Fruit fly (Drosophila melanogaster) whole organism, embryonic: ENCODE data around the gene TBC1D16.
A peak's percentile ranks its signal among the peaks of the same experiment; 100 is the strongest.

ENCODE experiments used
- ATbp ChIP-seq: fragments of 200-800 bp; sonication (Bioruptor generic); optimal IDR thresholded peaks from 2 replicates; lab custom pipeline; 2017; ENCODE audit warnings: missing biosample characterization, mild to moderate bottlenecking, missing genetic modification characterization, missing genetic modification reagents
- Atf-2 ChIP-seq: fragments of 200-800 bp; sonication (Bioruptor generic); optimal IDR thresholded peaks from 2 replicates; lab custom pipeline; 2016; ENCODE audit warnings: missing biosample characterization, missing genetic modification characterization
- Atf6 ChIP-seq: fragments of 200-800 bp; sonication (Bioruptor generic); IDR thresholded peaks from 2 replicates; pipeline ENCODE4 v1.3.6; 2022; ENCODE audit warnings: missing biosample characterization, missing genetic modification characterization
- BEAF-32 ChIP-seq: fragments of 200-800 bp; sonication (Bioruptor generic); optimal IDR thresholded peaks from 3 replicates; lab custom pipeline; 2017; ENCODE audit warnings: missing biosample characterization, missing genetic modification characterization, mild to moderate bottlenecking, moderate library complexity, missing genetic modification reagents
- CG10209 ChIP-seq: fragments of 200-800 bp; sonication (Bioruptor generic); optimal IDR thresholded peaks from 3 replicates; lab custom pipeline; 2017; ENCODE audit warnings: missing biosample characterization, mild to moderate bottlenecking, missing genetic modification characterization, missing genetic modification reagents
- CG10462 ChIP-seq: fragments of 200-800 bp; sonication (Bioruptor generic); optimal IDR thresholded peaks from 2 replicates; lab custom pipeline; 2016; ENCODE audit warnings: missing biosample characterization, missing genetic modification characterization
- CG1233 ChIP-seq: fragments of 200-800 bp; sonication (Bioruptor generic); optimal IDR thresholded peaks from 4 replicates; lab custom pipeline; 2018; ENCODE audit warnings: missing biosample characterization, mild to moderate bottlenecking, missing genetic modification characterization
- CG13894 ChIP-seq: fragments of 200-800 bp; sonication (Bioruptor generic); optimal IDR thresholded peaks from 3 replicates; lab custom pipeline; 2018; ENCODE audit warnings: missing biosample characterization, mild to moderate bottlenecking, missing genetic modification characterization, moderate library complexity
- CG14050 ChIP-seq: fragments of 200-800 bp; sonication (Bioruptor generic); IDR thresholded peaks from 3 replicates; pipeline ENCODE4 v1.3.6; 2022; ENCODE audit warnings: missing biosample characterization, missing genetic modification characterization
- CG15073 ChIP-seq: fragments of 200-800 bp; sonication (Bioruptor generic); optimal IDR thresholded peaks from 2 replicates; lab custom pipeline; 2016; ENCODE audit warnings: missing biosample characterization, missing genetic modification characterization
- CG15696 ChIP-seq: fragments of 200-800 bp; sonication (Bioruptor generic); optimal IDR thresholded peaks from 2 replicates; lab custom pipeline; 2019; ENCODE audit warnings: missing biosample characterization, mild to moderate bottlenecking, missing genetic modification characterization, moderate library complexity
- CG1602 ChIP-seq: fragments of 200-800 bp; sonication (Bioruptor generic); optimal IDR thresholded peaks from 3 replicates; lab custom pipeline; 2016; ENCODE audit warnings: missing biosample characterization, missing genetic modification characterization
- CG18262 ChIP-seq: fragments of 200-800 bp; optimal IDR thresholded peaks from 3 replicates; lab custom pipeline; 2019; ENCODE audit warnings: missing biosample characterization, mild to moderate bottlenecking, missing genetic modification characterization, moderate library complexity
- CG2116 ChIP-seq: fragments of 200-800 bp; sonication (Bioruptor generic); optimal IDR thresholded peaks from 3 replicates; lab custom pipeline; 2018; ENCODE audit warnings: missing biosample characterization, mild to moderate bottlenecking, missing genetic modification characterization
- CG31388 ChIP-seq: fragments of 200-800 bp; sonication (Bioruptor generic); optimal IDR thresholded peaks from 2 replicates; lab custom pipeline; 2016; ENCODE audit warnings: missing biosample characterization, missing genetic modification characterization
- CG33557 ChIP-seq: fragments of 200-800 bp; sonication (Bioruptor generic); optimal IDR thresholded peaks from 2 replicates; lab custom pipeline; 2019; ENCODE audit warnings: missing biosample characterization, mild to moderate bottlenecking, missing genetic modification characterization, moderate library complexity
- CG3838 ChIP-seq: fragments of 200-800 bp; sonication (Bioruptor generic); optimal IDR thresholded peaks from 3 replicates; lab custom pipeline; 2016; ENCODE audit warnings: missing biosample characterization, missing genetic modification characterization
- CG6791 ChIP-seq: fragments of 200-800 bp; sonication (Bioruptor generic); IDR thresholded peaks from 3 replicates; pipeline ENCODE4 v1.3.6; 2022; ENCODE audit warnings: missing biosample characterization, missing genetic modification characterization; ENCODE audit not compliant: partially characterized antibody
- CG7372 ChIP-seq: fragments of 200-800 bp; sonication (Bioruptor generic); IDR thresholded peaks from 2 replicates; pipeline ENCODE4 v1.3.6; 2022; ENCODE audit warnings: missing biosample characterization, missing genetic modification characterization
- CG8924 ChIP-seq: fragments of 200-800 bp; optimal IDR thresholded peaks from 3 replicates; lab custom pipeline; 2019; ENCODE audit warnings: missing biosample characterization, mild to moderate bottlenecking, missing genetic modification characterization, moderate library complexity
- CG8944 ChIP-seq: fragments of 200-800 bp; sonication (Bioruptor generic); optimal IDR thresholded peaks from 3 replicates; lab custom pipeline; 2016; ENCODE audit warnings: missing biosample characterization, missing genetic modification characterization
- CG9817 ChIP-seq: fragments of 200-800 bp; sonication (Bioruptor generic); optimal IDR thresholded peaks from 2 replicates; lab custom pipeline; 2018; ENCODE audit warnings: missing biosample characterization, mild to moderate bottlenecking, missing genetic modification characterization, moderate library complexity
- CG9932 ChIP-seq: fragments of 200-800 bp; sonication (Bioruptor generic); IDR thresholded peaks from 2 replicates; pipeline ENCODE4 v1.3.6; 2022; ENCODE audit warnings: missing biosample characterization, missing genetic modification characterization
- CHES-1-like ChIP-seq: fragments of 200-800 bp; sonication (Bioruptor generic); optimal IDR thresholded peaks from 2 replicates; lab custom pipeline; 2016; ENCODE audit warnings: missing biosample characterization, missing genetic modification characterization
- Camta ChIP-seq: fragments of 200-800 bp; sonication (Bioruptor generic); optimal IDR thresholded peaks from 2 replicates; lab custom pipeline; 2016; ENCODE audit warnings: missing biosample characterization, missing genetic modification characterization
- Dad ChIP-seq: fragments of 200-800 bp; sonication (Bioruptor generic); optimal IDR thresholded peaks from 3 replicates; lab custom pipeline; 2016; ENCODE audit warnings: missing biosample characterization, missing genetic modification characterization
- Dfd ChIP-seq, 2 experiments: fragments of >200 bp; optimal IDR thresholded peaks; 2 replicates each; lab custom pipeline; 2017; ENCODE audit warnings: missing biosample characterization in 2 of 2, missing genetic modification characterization in 2 of 2
- ERR ChIP-seq: fragments of 200-800 bp; sonication (Bioruptor generic); optimal IDR thresholded peaks from 2 replicates; lab custom pipeline; 2016; ENCODE audit warnings: missing biosample characterization, missing genetic modification characterization
- HLHmδ ChIP-seq: fragments of 200-800 bp; sonication (Bioruptor generic); optimal IDR thresholded peaks from 2 replicates; lab custom pipeline; 2018; ENCODE audit warnings: missing biosample characterization, mild to moderate bottlenecking, missing genetic modification characterization, moderate library complexity
- MTF-1 ChIP-seq: fragments of 200-800 bp; sonication (Bioruptor generic); optimal IDR thresholded peaks from 2 replicates; lab custom pipeline; 2018; ENCODE audit warnings: missing biosample characterization, mild to moderate bottlenecking, missing genetic modification characterization, borderline replicate concordance
- Oli ChIP-seq: fragments of 200-800 bp; sonication (Bioruptor generic); optimal IDR thresholded peaks from 2 replicates; lab custom pipeline; 2018; ENCODE audit warnings: missing biosample characterization, mild to moderate bottlenecking, missing genetic modification characterization, moderate library complexity
- Spps ChIP-seq: fragments of 200-800 bp; sonication (Bioruptor generic); optimal IDR thresholded peaks from 2 replicates; lab custom pipeline; 2018; ENCODE audit warnings: missing biosample characterization, mild to moderate bottlenecking, missing genetic modification characterization
- btn ChIP-seq: fragments of 200-800 bp; sonication (Bioruptor generic); optimal IDR thresholded peaks from 2 replicates; lab custom pipeline; 2016; ENCODE audit warnings: missing biosample characterization, missing genetic modification characterization
- caup ChIP-seq: fragments of 200-800 bp; sonication (Bioruptor generic); optimal IDR thresholded peaks from 3 replicates; lab custom pipeline; 2017; ENCODE audit warnings: missing biosample characterization, mild to moderate bottlenecking, missing genetic modification characterization, moderate library complexity; ENCODE audit not compliant: severe bottlenecking
- chinmo ChIP-seq: fragments of 200-800 bp; sonication (Bioruptor generic); IDR thresholded peaks from 4 replicates; pipeline ENCODE4 v1.3.6; 2022; ENCODE audit warnings: missing biosample characterization, missing genetic modification characterization; ENCODE audit not compliant: partially characterized antibody
- dimm ChIP-seq: fragments of 200-800 bp; sonication (Bioruptor generic); IDR thresholded peaks from 2 replicates; pipeline ENCODE4 v1.3.6; 2022; ENCODE audit warnings: missing biosample characterization, missing genetic modification characterization
- fd102C ChIP-seq: fragments of 200-800 bp; sonication (Bioruptor generic); optimal IDR thresholded peaks from 2 replicates; lab custom pipeline; 2018; ENCODE audit warnings: missing biosample characterization, mild to moderate bottlenecking, missing genetic modification characterization, moderate library complexity
- gro ChIP-seq: fragments of 200-800 bp; sonication (Bioruptor generic); optimal IDR thresholded peaks from 2 replicates; lab custom pipeline; 2016; ENCODE audit warnings: missing biosample characterization, missing genetic modification characterization
- jumu ChIP-seq: fragments of 200-800 bp; sonication (Bioruptor generic); optimal IDR thresholded peaks from 3 replicates; lab custom pipeline; 2016; ENCODE audit warnings: missing biosample characterization, missing genetic modification characterization
- lab ChIP-seq: fragments of 200-800 bp; sonication (Bioruptor generic); optimal IDR thresholded peaks from 3 replicates; lab custom pipeline; 2017; ENCODE audit warnings: missing biosample characterization, missing genetic modification characterization, mild to moderate bottlenecking, moderate library complexity, missing genetic modification reagents
- lov ChIP-seq, 2 experiments: fragments of 200-800 bp in 1 of 2; fragments of >200 bp in 1 of 2; sonication (Bioruptor generic) in 1 of 2; IDR thresholded peaks in 1 of 2; optimal IDR thresholded peaks in 1 of 2; 2 replicates in 1 of 2; 3 replicates in 1 of 2; pipeline versions ENCODE4 v1.3.6 to Lab custom; 2017 to 2022; ENCODE audit warnings: missing biosample characterization in 1 of 2, missing genetic modification characterization in 1 of 2
- repo ChIP-seq: fragments of 200-800 bp; sonication (Bioruptor generic); optimal IDR thresholded peaks from 2 replicates; lab custom pipeline; 2016; ENCODE audit warnings: missing biosample characterization, missing genetic modification characterization
- sens-2 ChIP-seq: fragments of 200-800 bp; sonication (Bioruptor generic); IDR thresholded peaks from 2 replicates; pipeline ENCODE4 v1.3.6; 2022; ENCODE audit warnings: missing biosample characterization, missing genetic modification characterization
- sisA ChIP-seq: fragments of 200-800 bp; sonication (Bioruptor generic); IDR thresholded peaks from 2 replicates; pipeline ENCODE4 v1.3.6; 2022; ENCODE audit warnings: missing biosample characterization, missing genetic modification characterization
- sr ChIP-seq: fragments of 200-800 bp; sonication (Bioruptor generic); IDR thresholded peaks from 3 replicates; pipeline ENCODE4 v1.3.6; 2022; ENCODE audit warnings: missing biosample characterization, missing genetic modification characterization
- stwl ChIP-seq: fragments of 200-800 bp; sonication (Bioruptor generic); optimal IDR thresholded peaks from 3 replicates; lab custom pipeline; 2018; ENCODE audit warnings: missing biosample characterization, mild to moderate bottlenecking, missing genetic modification characterization, moderate library complexity
- usp ChIP-seq: fragments of >200 bp; optimal IDR thresholded peaks from 2 replicates; lab custom pipeline; 2017; ENCODE audit warnings: missing biosample characterization, missing genetic modification characterization
- wor ChIP-seq: fragments of 200-800 bp; sonication (Bioruptor generic); IDR thresholded peaks from 2 replicates; pipeline ENCODE4 v1.3.6; 2022; ENCODE audit warnings: missing biosample characterization, missing genetic modification characterization
- zen2 ChIP-seq: fragments of 200-800 bp; sonication (Bioruptor generic); IDR thresholded peaks from 3 replicates; pipeline ENCODE4 v1.3.6; 2022; ENCODE audit warnings: missing biosample characterization, missing genetic modification characterization; ENCODE audit not compliant: partially characterized antibody

Gene TBC1D16

DNA sequence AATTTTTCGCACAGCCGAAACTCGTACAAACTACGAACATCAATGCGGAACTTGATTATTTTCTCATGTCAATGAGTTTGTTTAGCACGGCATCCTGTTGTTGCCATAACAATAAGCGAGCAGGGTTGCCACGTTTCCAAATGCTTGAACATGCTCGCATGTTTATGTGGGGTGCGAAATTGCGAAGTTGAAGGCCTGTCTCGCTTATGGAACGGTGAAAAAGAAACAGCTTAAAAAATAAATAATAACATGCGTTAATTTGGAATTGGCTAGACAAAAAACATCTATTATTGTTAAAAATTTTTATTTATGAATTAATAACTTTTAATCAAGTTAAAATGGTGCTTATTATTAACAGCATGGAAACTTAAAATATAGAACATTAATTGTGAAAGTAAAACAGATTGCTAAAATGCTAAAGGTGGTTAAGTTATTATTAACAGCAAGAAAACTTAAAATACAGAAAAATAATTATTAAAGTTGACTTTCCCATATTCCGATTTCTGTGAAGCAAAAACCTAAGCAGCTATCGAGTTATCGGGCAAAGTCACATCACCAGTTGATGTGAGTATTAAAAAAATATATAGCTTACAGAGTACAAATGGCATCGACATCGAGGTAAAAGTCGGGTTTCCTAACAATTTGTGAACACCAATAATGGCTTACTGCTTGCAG is 4.5 kb downstream of the TBC1D16 start, which contains the start of the genes Bug22 and TfIIB (continued):
- TF ChIP-seq lov (optimal IDR thresholded peaks at IDR 0.05; lab: Kevin White, UChicago) (no peak), lov (GFP tag; IDR thresholded peaks at IDR 0.05; lab: Robert Waterston, UW) (no peak), repo (GFP tag; lab: Kevin White, UChicago) (no peak), chinmo (no peak), CG3838 (GFP tag; lab: Kevin White, UChicago) (no peak), BEAF-32 (GFP tag; lab: Kevin White, UChicago) (peak; percentile 47), Spps (peak; percentile 28), btn (no peak), wor (GFP tag; lab: Robert Waterston, UW) (no peak), usp (no peak), Atf6 (GFP tag; lab: Robert Waterston, UW) (peak; percentile 61), Atf-2 (GFP tag; lab: Kevin White, UChicago) (peak; percentile 53), Camta (GFP tag; lab: Kevin White, UChicago) (peak; percentile 53), CG33557 (GFP tag; lab: Kevin White, UChicago) (peak; percentile 26), lab (GFP tag; lab: Kevin White, UChicago) (no peak), CG13894 (tag; lab: Kevin White, UChicago) (no peak), ATbp (GFP tag; lab: Kevin White, UChicago) (no peak), CG10209 (peak; percentile 52), sens-2 (GFP tag; lab: Robert Waterston, UW) (no peak), CG8924 (tag; lab: Kevin White, UChicago) (peak; percentile 83), CG1602 (GFP tag; lab: Kevin White, UChicago) (peak; percentile 71), sr (GFP tag; lab: Robert Waterston, UW) (no peak), Oli (no peak), CG18262 (tag; lab: Kevin White, UChicago) (peak; percentile 72), sisA (peak; percentile 51), Dad (GFP tag; lab: Kevin White, UChicago) (peak; percentile 39), CG9817 (tag; lab: Kevin White, UChicago) (no peak), MTF-1 (GFP tag; lab: Kevin White, UChicago) (peak; percentile 19), ERR (GFP tag; lab: Kevin White, UChicago) (peak; percentile 35), Dfd (GFP tag; optimal IDR thresholded peaks at IDR 0.05; lab: Kevin White, UChicago) (no peak), CG9932 (GFP tag; lab: Robert Waterston, UW) (peak; percentile 80), CG7372 (peak; percentile 17; the same call in 1 of the 2 replicates), caup (GFP tag; lab: Kevin White, UChicago) (no peak), CG2116 (peak; percentile 75), CG6791 (GFP tag; lab: Robert Waterston, UW) (peak; percentile 22; the same call in 1 of the 3 replicates), HLHmδ (GFP tag; lab: Kevin White, UChicago) (peak; percentile 30), stwl (tag; lab: Kevin White, UChicago) (peak; percentile 64), fd102C (GFP tag; lab: Kevin White, UChicago) (no peak), CG10462 (GFP tag; lab: Kevin White, UChicago) (peak; percentile 37), CG15073 (no peak), dimm (no peak), zen2 (no peak), CG1233 (peak; percentile 66), CHES-1-like (peak; percentile 81), jumu (GFP tag; lab: Kevin White, UChicago) (peak; percentile 61), CG15696 (tag; lab: Kevin White, UChicago) (peak; percentile 56), CG14050 (GFP tag; lab: Robert Waterston, UW) (no peak), gro (peak; percentile 19), CG8944 (GFP tag; lab: Kevin White, UChicago) (peak; percentile 63), CG31388 (GFP tag; lab: Kevin White, UChicago) (peak; percentile 36)
